Fruit fly (Drosophila melanogaster): ENCODE data around the gene CSN8.
A peak's percentile ranks its signal among the peaks of the same experiment; 100 is the strongest.

Gene CSN8

dm6 chr2L:8381508-8382036 lies 16.9 kb downstream of the CSN8 start, which contains the start of gene AlaRS (continued):
- peak; percentile 37 for TF ChIP-seq CG17359 (tag; optimal IDR thresholded peaks at IDR 0.05)
- peak; percentile 27 for TF ChIP-seq CG4328 (GFP tag; optimal IDR thresholded peaks at IDR 0.05)
- TF ChIP-seq sqz (GFP tag; optimal IDR thresholded peaks at IDR 0.05): peak; percentile 14
- no peak for TF ChIP-seq Vsx1 (GFP tag; optimal IDR thresholded peaks at IDR 0.05)
- peak; percentile 77 for TF ChIP-seq MESR4 (GFP tag; optimal IDR thresholded peaks at IDR 0.05)
- TF ChIP-seq Mes4 (GFP tag; optimal IDR thresholded peaks at IDR 0.05): no peak
- TF ChIP-seq CG13123 (GFP tag; optimal IDR thresholded peaks at IDR 0.05): no peak
- no peak for TF ChIP-seq wor (GFP tag; IDR thresholded peaks at IDR 0.05)
- no peak for TF ChIP-seq dan (GFP tag; IDR thresholded peaks at IDR 0.05)
- peak; percentile 67 for TF ChIP-seq CG17829 (tag; optimal IDR thresholded peaks at IDR 0.05)
- TF ChIP-seq so (GFP tag; IDR thresholded peaks at IDR 0.05): no peak
- TF ChIP-seq CG32772 (GFP tag; IDR thresholded peaks at IDR 0.05): no peak
- no peak for TF ChIP-seq org-1 (GFP tag; optimal IDR thresholded peaks at IDR 0.05)
- TF ChIP-seq CG11696 (GFP tag; IDR thresholded peaks at IDR 0.05): no peak
- TF ChIP-seq Nf-YB (GFP tag; optimal IDR thresholded peaks at IDR 0.05): peak; percentile 1
- no peak for TF ChIP-seq ham (GFP tag; IDR thresholded peaks at IDR 0.05)
- TF ChIP-seq HLH3B (GFP tag; IDR thresholded peaks at IDR 0.05): no peak
- no peak for TF ChIP-seq CG10565 (GFP tag; optimal IDR thresholded peaks at IDR 0.05)
- peak; percentile 88 for TF ChIP-seq sens (GFP tag)
- peak; percentile 54 for TF ChIP-seq Blimp-1 (GFP tag; optimal IDR thresholded peaks at IDR 0.05)
- no peak for TF ChIP-seq gsb (GFP tag; IDR thresholded peaks at IDR 0.05)
- no peak for TF ChIP-seq seq (GFP tag; IDR thresholded peaks at IDR 0.05)
- TF ChIP-seq corto (GFP tag; optimal IDR thresholded peaks at IDR 0.05): peak; percentile 50
- TF ChIP-seq CG8359 (GFP tag; optimal IDR thresholded peaks at IDR 0.05; ENCODE audit: borderline replicate concordance): no peak
- TF ChIP-seq CG7786 (GFP tag; optimal IDR thresholded peaks at IDR 0.05): no peak
- TF ChIP-seq CG7745 (tag; optimal IDR thresholded peaks at IDR 0.05): no peak
- TF ChIP-seq wek (GFP tag; optimal IDR thresholded peaks at IDR 0.05): no peak
- TF ChIP-seq sima (GFP tag; optimal IDR thresholded peaks at IDR 0.05): no peak
- TF ChIP-seq CG17612 (GFP tag; IDR thresholded peaks at IDR 0.05): no peak
- TF ChIP-seq zf30C (GFP tag; optimal IDR thresholded peaks at IDR 0.05): no peak
- TF ChIP-seq stwl (tag; optimal IDR thresholded peaks at IDR 0.05): peak; percentile 45
- no peak; the same call in 2 of the 3 replicates for TF ChIP-seq jigr1 (GFP tag; IDR thresholded peaks at IDR 0.05)
- no peak for TF ChIP-seq ase (GFP tag; IDR thresholded peaks at IDR 0.05)
- peak; percentile 27 for TF ChIP-seq gcm (GFP tag; optimal IDR thresholded peaks at IDR 0.05)
- peak; percentile 66 for TF ChIP-seq HLH4C (GFP tag; IDR thresholded peaks at IDR 0.05; ENCODE audit: partially characterized antibody)
- TF ChIP-seq az2 (GFP tag; optimal IDR thresholded peaks at IDR 0.05): no peak
- TF ChIP-seq CG2889 (GFP tag; IDR thresholded peaks at IDR 0.05): no peak
- peak; percentile 22 for TF ChIP-seq gro (GFP tag; optimal IDR thresholded peaks at IDR 0.05)
- TF ChIP-seq Oli (tag; optimal IDR thresholded peaks at IDR 0.05): peak; percentile 9
- TF ChIP-seq CG34376 (GFP tag; optimal IDR thresholded peaks at IDR 0.05): peak; percentile 41
- TF ChIP-seq kah (GFP tag; optimal IDR thresholded peaks at IDR 0.05): no peak
- TF ChIP-seq CG15601 (tag; optimal IDR thresholded peaks at IDR 0.05): peak; percentile 16
- no peak for TF ChIP-seq CG12769 (tag; optimal IDR thresholded peaks at IDR 0.05)
- no peak for TF ChIP-seq Ravus (GFP tag; IDR thresholded peaks at IDR 0.05)
- TF ChIP-seq CG12219 (GFP tag; optimal IDR thresholded peaks at IDR 0.05): peak; percentile 3
- no peak for TF ChIP-seq Lpt (GFP tag; optimal IDR thresholded peaks at IDR 0.05)
- TF ChIP-seq HHEX (GFP tag; optimal IDR thresholded peaks at IDR 0.05): peak; percentile 15
- no peak for TF ChIP-seq CG8478 (optimal IDR thresholded peaks at IDR 0.05)
- TF ChIP-seq fd3F (GFP tag; optimal IDR thresholded peaks at IDR 0.05): no peak
- TF ChIP-seq CG2202 (tag; optimal IDR thresholded peaks at IDR 0.05): no peak
- TF ChIP-seq CG8944 (GFP tag; optimal IDR thresholded peaks at IDR 0.05): no peak
- peak; percentile 17 for TF ChIP-seq CG4820 (GFP tag; optimal IDR thresholded peaks at IDR 0.05)

All from whole organism, embryonic.